Worm (Caenorhabditis elegans): Measurements from ENCODE around the gene abts-4.

- TF ChIP-seq elt-2 (tag; optimal IDR thresholded peaks at IDR 0.05) (no peak), ama-1 (optimal IDR thresholded peaks at IDR 0.05) (no peak), efl-1 (optimal IDR thresholded peaks at IDR 0.05) (no peak), efl-1 (GFP tag; optimal IDR thresholded peaks at IDR 0.05 in 1 of 2) (no peak), ceh-88 (GFP tag; IDR thresholded peaks at IDR 0.05) (no peak), lin-13 (GFP tag; optimal IDR thresholded peaks at IDR 0.05) (no peak)
Measured at ce11 chrX:6744978-6745377, 16.6 kb downstream of the abts-4 start.
